Worm (Caenorhabditis elegans): Measurements from ENCODE around the gene swm-1.

DNA sequence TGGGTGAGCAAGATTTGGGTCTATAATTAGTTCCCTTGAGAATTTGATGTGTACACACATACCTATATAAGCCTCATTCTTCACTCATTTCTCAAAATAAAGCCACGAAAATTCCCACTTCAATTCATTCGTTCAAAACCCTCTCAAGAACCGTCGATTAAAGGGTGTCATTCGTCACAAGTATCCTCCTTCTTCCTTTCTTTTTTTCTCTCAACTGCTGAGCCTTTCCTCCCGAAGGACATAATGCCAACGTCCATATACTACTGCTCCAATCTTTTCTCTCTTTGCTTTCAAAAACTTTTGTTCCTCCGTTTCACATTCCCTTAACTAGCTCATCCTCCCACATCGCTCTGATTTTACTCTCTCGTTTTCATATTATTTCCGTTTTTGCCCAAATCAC is 37.5 kb upstream of the swm-1 start, which contains the start of gene T27E4.1:
- TF ChIP-seq tab-1 (GFP tag; IDR thresholded peaks at IDR 0.05) (no peak), cog-1 (tag; optimal IDR thresholded peaks at IDR 0.05) (no peak), klf-2 (GFP tag; conservative IDR thresholded peaks at IDR 0.05) (no peak), flt-1 (GFP tag; IDR thresholded peaks at IDR 0.05) (no peak), med-1 (GFP tag; optimal IDR thresholded peaks at IDR 0.05; ENCODE audit: insufficient read depth) (no peak), ztf-29 (GFP tag; IDR thresholded peaks at IDR 0.05) (no peak), ref-1 (GFP tag; conservative IDR thresholded peaks at IDR 0.05) (no peak)

Data from whole organism, midembryonic.